Fruit fly (Drosophila melanogaster) whole organism, embryonic: Measurements from ENCODE around the gene Phae2.

Experiments
- Atf-2 ChIP-seq: fragments of 200-800 bp; sonication (Bioruptor generic); optimal IDR thresholded peaks from 2 replicates; lab custom pipeline; 2016; ENCODE audit warnings: missing biosample characterization, missing genetic modification characterization
- Atf6 ChIP-seq: fragments of 200-800 bp; sonication (Bioruptor generic); IDR thresholded peaks from 2 replicates; pipeline ENCODE4 v1.3.6; 2022; ENCODE audit warnings: missing biosample characterization, missing genetic modification characterization
- Bdp1 ChIP-seq: fragments of 200-800 bp; sonication (Bioruptor generic); optimal IDR thresholded peaks from 3 replicates; lab custom pipeline; 2016; ENCODE audit warnings: missing biosample characterization, missing genetic modification characterization
- CG10209 ChIP-seq: fragments of 200-800 bp; sonication (Bioruptor generic); optimal IDR thresholded peaks from 3 replicates; lab custom pipeline; 2017; ENCODE audit warnings: missing biosample characterization, mild to moderate bottlenecking, missing genetic modification characterization, missing genetic modification reagents
- CG10274 ChIP-seq: fragments of 200-800 bp; sonication (Bioruptor generic); optimal IDR thresholded peaks from 3 replicates; lab custom pipeline; 2017; ENCODE audit warnings: missing biosample characterization, mild to moderate bottlenecking, missing genetic modification characterization
- CG11723 ChIP-seq: fragments of 200-800 bp; sonication (Bioruptor generic); optimal IDR thresholded peaks from 2 replicates; lab custom pipeline; 2017; ENCODE audit warnings: missing biosample characterization, mild to moderate bottlenecking, missing genetic modification characterization
- CG12744 ChIP-seq: fragments of 200-800 bp; sonication (Bioruptor generic); optimal IDR thresholded peaks from 2 replicates; lab custom pipeline; 2016; ENCODE audit warnings: missing biosample characterization, missing genetic modification characterization
- CG12942 ChIP-seq: fragments of 200-800 bp; sonication (Bioruptor generic); optimal IDR thresholded peaks from 3 replicates; lab custom pipeline; 2016; ENCODE audit warnings: missing biosample characterization, missing genetic modification characterization
- CG14014 ChIP-seq: fragments of 200-800 bp; sonication (Bioruptor generic); IDR thresholded peaks from 2 replicates; pipeline ENCODE4 v1.3.6; 2022; ENCODE audit warnings: missing biosample characterization, missing genetic modification characterization
- CG15073 ChIP-seq: fragments of 200-800 bp; sonication (Bioruptor generic); optimal IDR thresholded peaks from 2 replicates; lab custom pipeline; 2016; ENCODE audit warnings: missing biosample characterization, missing genetic modification characterization
- CG17829 ChIP-seq: fragments of 200-800 bp; optimal IDR thresholded peaks from 2 replicates; lab custom pipeline; 2019; ENCODE audit warnings: missing biosample characterization, mild to moderate bottlenecking, missing genetic modification characterization, moderate library complexity
- CG18262 ChIP-seq: fragments of 200-800 bp; optimal IDR thresholded peaks from 3 replicates; lab custom pipeline; 2019; ENCODE audit warnings: missing biosample characterization, mild to moderate bottlenecking, missing genetic modification characterization, moderate library complexity
- CG2199 ChIP-seq: fragments of 200-800 bp; sonication (Bioruptor generic); IDR thresholded peaks from 3 replicates; pipeline ENCODE4 v1.3.6; 2022; ENCODE audit warnings: missing biosample characterization, missing genetic modification characterization
- CG2875 ChIP-seq: fragments of 200-800 bp; sonication (Bioruptor generic); optimal IDR thresholded peaks from 2 replicates; lab custom pipeline; 2017; ENCODE audit warnings: missing biosample characterization, mild to moderate bottlenecking, missing genetic modification characterization, missing genetic modification reagents
- CG33557 ChIP-seq: fragments of 200-800 bp; sonication (Bioruptor generic); optimal IDR thresholded peaks from 2 replicates; lab custom pipeline; 2019; ENCODE audit warnings: missing biosample characterization, mild to moderate bottlenecking, missing genetic modification characterization, moderate library complexity
- CG4617 ChIP-seq: fragments of 200-800 bp; sonication (Bioruptor generic); optimal IDR thresholded peaks from 3 replicates; lab custom pipeline; 2016; ENCODE audit warnings: missing biosample characterization, missing genetic modification characterization, borderline replicate concordance
- CG6175 ChIP-seq: fragments of 200-800 bp; sonication (Bioruptor generic); IDR thresholded peaks from 3 replicates; pipeline ENCODE4 v1.3.6; 2022; ENCODE audit warnings: missing biosample characterization, missing genetic modification characterization
- CG7372 ChIP-seq: fragments of 200-800 bp; sonication (Bioruptor generic); IDR thresholded peaks from 2 replicates; pipeline ENCODE4 v1.3.6; 2022; ENCODE audit warnings: missing biosample characterization, missing genetic modification characterization
- CG9437 ChIP-seq: fragments of 200-800 bp; sonication (Bioruptor generic); optimal IDR thresholded peaks from 2 replicates; lab custom pipeline; 2018; ENCODE audit warnings: missing biosample characterization, mild to moderate bottlenecking, missing genetic modification characterization
- CG9727 ChIP-seq: fragments of 200-800 bp; sonication (Bioruptor generic); optimal IDR thresholded peaks from 3 replicates; lab custom pipeline; 2017; ENCODE audit warnings: missing biosample characterization, mild to moderate bottlenecking, missing genetic modification characterization
- Dbx ChIP-seq: fragments of 200-800 bp; sonication (Bioruptor generic); IDR thresholded peaks from 3 replicates; pipeline ENCODE4 v1.3.6; 2022; ENCODE audit warnings: missing biosample characterization, missing genetic modification characterization
- Doc2 ChIP-seq: fragments of 200-800 bp; sonication (Bioruptor generic); IDR thresholded peaks from 2 replicates; pipeline ENCODE4 v1.3.6; 2022; ENCODE audit warnings: missing biosample characterization, missing genetic modification characterization
- Drgx ChIP-seq: fragments of 200-800 bp; sonication (Bioruptor generic); IDR thresholded peaks from 2 replicates; pipeline ENCODE4 v1.3.6; 2022; ENCODE audit warnings: missing biosample characterization, missing genetic modification characterization
- Ets65A ChIP-seq: fragments of 200-800 bp; sonication (Bioruptor generic); peaks from one replicate; lab custom pipeline; 2016; ENCODE audit warnings: missing biosample characterization, missing genetic modification characterization
- Hand ChIP-seq: fragments of 200-800 bp; sonication (Bioruptor generic); optimal IDR thresholded peaks from 2 replicates; lab custom pipeline; 2017; ENCODE audit warnings: mild to moderate bottlenecking, missing biosample characterization, missing genetic modification reagents, missing genetic modification characterization
- HmgZ ChIP-seq: fragments of 200-800 bp; sonication (Bioruptor generic); optimal IDR thresholded peaks from 2 replicates; lab custom pipeline; 2018; ENCODE audit warnings: missing biosample characterization, mild to moderate bottlenecking, missing genetic modification characterization
- Hmr ChIP-seq: fragments of 200-800 bp; sonication (Bioruptor generic); optimal IDR thresholded peaks from 3 replicates; lab custom pipeline; 2017; ENCODE audit warnings: mild to moderate bottlenecking, missing biosample characterization, missing genetic modification reagents, missing genetic modification characterization
- Myb ChIP-seq: fragments of 200-800 bp; sonication (Bioruptor generic); optimal IDR thresholded peaks from 2 replicates; lab custom pipeline; 2016; ENCODE audit warnings: missing biosample characterization, missing genetic modification characterization
- NK7.1 ChIP-seq: fragments of 200-800 bp; sonication (Bioruptor generic); optimal IDR thresholded peaks from 3 replicates; lab custom pipeline; 2016; ENCODE audit warnings: missing biosample characterization, missing genetic modification characterization
- Nf-YA ChIP-seq: fragments of 200-800 bp; sonication (Bioruptor generic); IDR thresholded peaks from 2 replicates; pipeline ENCODE4 v1.3.6; 2022; ENCODE audit warnings: missing biosample characterization, missing genetic modification characterization
- Opbp ChIP-seq: fragments of 200-800 bp; sonication (Bioruptor generic); IDR thresholded peaks from 3 replicates; pipeline ENCODE4 v1.3.6; 2022; ENCODE audit warnings: missing biosample characterization, missing genetic modification characterization; ENCODE audit not compliant: partially characterized antibody
- Poxn ChIP-seq: fragments of 200-800 bp; sonication (Bioruptor generic); IDR thresholded peaks from 2 replicates; pipeline ENCODE4 v1.3.6; 2022; ENCODE audit warnings: missing biosample characterization, missing genetic modification characterization
- Rfx ChIP-seq: fragments of 200-800 bp; sonication (Bioruptor generic); IDR thresholded peaks from 2 replicates; pipeline ENCODE4 v1.3.6; 2022; ENCODE audit warnings: missing biosample characterization, missing genetic modification characterization
- TFAM ChIP-seq: fragments of 200-800 bp; sonication (Bioruptor generic); optimal IDR thresholded peaks from 2 replicates; lab custom pipeline; 2017; ENCODE audit warnings: missing biosample characterization, missing genetic modification characterization, inconsistent platforms
- abd-A ChIP-seq: fragments of 200-800 bp; sonication (Bioruptor generic); optimal IDR thresholded peaks from 3 replicates; lab custom pipeline; 2019; ENCODE audit warnings: missing biosample characterization, mild to moderate bottlenecking, missing genetic modification characterization, moderate library complexity
- ash1 ChIP-seq: fragments of 200-800 bp; sonication (Bioruptor generic); optimal IDR thresholded peaks from 2 replicates; lab custom pipeline; 2018; ENCODE audit warnings: missing biosample characterization, mild to moderate bottlenecking, missing genetic modification characterization
- cg ChIP-seq: fragments of 200-800 bp; sonication (Bioruptor generic); optimal IDR thresholded peaks from 3 replicates; lab custom pipeline; 2019; ENCODE audit warnings: missing biosample characterization, mild to moderate bottlenecking, missing genetic modification characterization, moderate library complexity
- esg ChIP-seq: fragments of 200-800 bp; sonication (Bioruptor generic); conservative IDR thresholded peaks from 2 replicates; pipeline ENCODE4 v1.3.6; 2022; ENCODE audit warnings: missing biosample characterization, missing genetic modification characterization
- gce ChIP-seq: fragments of 200-800 bp; sonication (Bioruptor generic); IDR thresholded peaks from 3 replicates; pipeline ENCODE4 v1.3.6; 2022; ENCODE audit warnings: missing biosample characterization, missing genetic modification characterization
- hb ChIP-seq: fragments of 200-800 bp; sonication (Bioruptor generic); IDR thresholded peaks from 3 replicates; pipeline ENCODE4 v1.3.6; 2022; ENCODE audit warnings: missing biosample characterization, missing genetic modification characterization; ENCODE audit not compliant: partially characterized antibody
- her ChIP-seq: fragments of 200-800 bp; sonication (Bioruptor generic); optimal IDR thresholded peaks from 2 replicates; lab custom pipeline; 2016; ENCODE audit warnings: missing biosample characterization, missing genetic modification characterization
- lov ChIP-seq, 2 experiments: fragments of 200-800 bp in 1 of 2; fragments of >200 bp in 1 of 2; sonication (Bioruptor generic) in 1 of 2; IDR thresholded peaks in 1 of 2; optimal IDR thresholded peaks in 1 of 2; 2 replicates in 1 of 2; 3 replicates in 1 of 2; pipeline versions ENCODE4 v1.3.6 to Lab custom; 2017 to 2022; ENCODE audit warnings: missing biosample characterization in 1 of 2, missing genetic modification characterization in 1 of 2
- pho ChIP-seq: fragments of 200-800 bp; sonication (Bioruptor generic); optimal IDR thresholded peaks from 2 replicates; lab custom pipeline; 2016; ENCODE audit warnings: missing biosample characterization, missing genetic modification characterization
- sim ChIP-seq: fragments of 200-800 bp; sonication (Bioruptor generic); IDR thresholded peaks from 2 replicates; pipeline ENCODE4 v1.3.6; 2022; ENCODE audit warnings: missing biosample characterization, missing genetic modification characterization
- slou ChIP-seq: fragments of 200-800 bp; sonication (Bioruptor generic); optimal IDR thresholded peaks from 3 replicates; lab custom pipeline; 2016; ENCODE audit warnings: missing biosample characterization, missing genetic modification characterization
- tx ChIP-seq: fragments of 200-800 bp; sonication (Bioruptor generic); optimal IDR thresholded peaks from 2 replicates; lab custom pipeline; 2016; ENCODE audit warnings: missing biosample characterization, missing genetic modification characterization
- zen ChIP-seq: fragments of 200-800 bp; sonication (Bioruptor generic); optimal IDR thresholded peaks from 3 replicates; lab custom pipeline; 2018; ENCODE audit warnings: missing biosample characterization, mild to moderate bottlenecking, missing genetic modification characterization, moderate library complexity

Phae2 gene

dm6 chr2L:12103231-12104210 lies 7.4 kb upstream of the Phae2 start, which contains the start of the genes Patsas and ThrRS:
TSS of gene Patsas (minus strand) at chr2L:12103285.
TSS of gene ThrRS (plus strand) at chr2L:12103751.
- TF ChIP-seq CG12942 (GFP tag; lab: Kevin White, UChicago) = peak; percentile 86
- peak; percentile 86 for TF ChIP-seq CG10209
- 0 out of 2 replicates have a peak, but pooled peaks have one; percentile 47 for TF ChIP-seq sim (GFP tag; lab: Robert Waterston, UW)
- no peak for TF ChIP-seq lov (optimal IDR thresholded peaks at IDR 0.05; lab: Kevin White, UChicago)
- 0 out of 3 replicates have a peak, but pooled peaks have one; percentile 15 for TF ChIP-seq lov (GFP tag; IDR thresholded peaks at IDR 0.05; lab: Robert Waterston, UW)
- peak; percentile 69 for TF ChIP-seq cg (GFP tag; lab: Kevin White, UChicago)
- TF ChIP-seq Bdp1 (GFP tag; lab: Kevin White, UChicago) = peak; percentile 59
- peak; percentile 72 for TF ChIP-seq CG9437 (GFP tag; lab: Kevin White, UChicago)
- peak; percentile 82 for TF ChIP-seq slou
- TF ChIP-seq esg (GFP tag; lab: Robert Waterston, UW) = peak; percentile 86
- TF ChIP-seq CG7372 (GFP tag; lab: Robert Waterston, UW) = peak; percentile 82
- peak; percentile 64 for TF ChIP-seq Nf-YA (GFP tag; lab: Robert Waterston, UW)
- peak; percentile 85 for TF ChIP-seq CG14014
- peak; percentile 75 for TF ChIP-seq CG33557 (GFP tag; lab: Kevin White, UChicago)
- TF ChIP-seq Atf-2 (GFP tag; lab: Kevin White, UChicago) = no peak
- TF ChIP-seq Myb (GFP tag; lab: Kevin White, UChicago) = peak; percentile 66
- TF ChIP-seq ash1 (GFP tag; lab: Kevin White, UChicago) = no peak
- peak; percentile 98 for TF ChIP-seq zen (tag; lab: Kevin White, UChicago)
- TF ChIP-seq HmgZ (tag; lab: Kevin White, UChicago) = peak; percentile 52
- peak; percentile 83 for TF ChIP-seq Drgx (GFP tag; lab: Robert Waterston, UW)
- peak; percentile 49 for TF ChIP-seq CG10274
- peak; percentile 56 for TF ChIP-seq CG12744 (GFP tag; lab: Kevin White, UChicago)
- TF ChIP-seq tx (GFP tag; lab: Kevin White, UChicago) = peak; percentile 72
- no peak for TF ChIP-seq TFAM (GFP tag; lab: Kevin White, UChicago)
- peak; percentile 62 for TF ChIP-seq pho (GFP tag; lab: Kevin White, UChicago)
- peak; percentile 63 for TF ChIP-seq CG11723 (GFP tag; lab: Kevin White, UChicago)
- peak; percentile 91 for TF ChIP-seq Hmr (GFP tag; lab: Kevin White, UChicago)
- 0 out of 2 replicates have a peak, but pooled peaks have one; percentile 16 for TF ChIP-seq Doc2
- TF ChIP-seq hb (GFP tag; lab: Robert Waterston, UW) = no peak
- peak; percentile 54; the same call in 2 of the 3 replicates for TF ChIP-seq gce (GFP tag; lab: Robert Waterston, UW)
- TF ChIP-seq CG9727 (GFP tag; lab: Kevin White, UChicago) = peak; percentile 82
- peak; percentile 64; the same call in 1 of the 3 replicates for TF ChIP-seq CG2199 (GFP tag; lab: Robert Waterston, UW)
- TF ChIP-seq CG18262 (tag; lab: Kevin White, UChicago) = peak; percentile 84
- TF ChIP-seq Opbp (GFP tag; lab: Robert Waterston, UW) = no peak; the same call in 2 of the 3 replicates
- TF ChIP-seq CG17829 = peak; percentile 84
- peak; percentile 7 for TF ChIP-seq her (GFP tag; lab: Kevin White, UChicago)
- peak; percentile 99 for TF ChIP-seq Ets65A (GFP tag; lab: Kevin White, UChicago)
- TF ChIP-seq CG2875 (GFP tag; lab: Kevin White, UChicago) = peak; percentile 47
- peak; percentile 84 for TF ChIP-seq Dbx (GFP tag; lab: Robert Waterston, UW)
- TF ChIP-seq Atf6 (GFP tag; lab: Robert Waterston, UW) = peak; percentile 68; the same call in 1 of the 2 replicates
- TF ChIP-seq Hand (GFP tag; lab: Kevin White, UChicago) = peak; percentile 71
- peak; percentile 48 for TF ChIP-seq NK7.1 (GFP tag; lab: Kevin White, UChicago)
- no peak for TF ChIP-seq abd-A (tag; lab: Kevin White, UChicago)
- no peak; the same call in 2 of the 3 replicates for TF ChIP-seq CG6175 (GFP tag; lab: Robert Waterston, UW)
- TF ChIP-seq CG4617 (GFP tag; lab: Kevin White, UChicago) = peak; percentile 73
- TF ChIP-seq Rfx = peak; percentile 87
- TF ChIP-seq Poxn = peak; percentile 65; the same call in 1 of the 2 replicates
- TF ChIP-seq CG15073 = peak; percentile 15
